Fruit fly (Drosophila melanogaster) whole organism, embryonic: ENCODE results near the gene CG12362.

Experiments
- Ada2b ChIP-seq: fragments of 200-800 bp; sonication (Bioruptor generic); IDR thresholded peaks from 2 replicates; pipeline ENCODE4 v1.3.6; 2022; ENCODE audit warnings: missing biosample characterization, missing genetic modification characterization
- CG11456 ChIP-seq: fragments of 200-800 bp; sonication (Bioruptor generic); IDR thresholded peaks from 3 replicates; pipeline ENCODE4 v1.3.6; 2022; ENCODE audit warnings: missing biosample characterization, missing genetic modification characterization
- CG14050 ChIP-seq: fragments of 200-800 bp; sonication (Bioruptor generic); IDR thresholded peaks from 3 replicates; pipeline ENCODE4 v1.3.6; 2022; ENCODE audit warnings: missing biosample characterization, missing genetic modification characterization
- CG14860 ChIP-seq: fragments of 200-800 bp; sonication (Bioruptor generic); IDR thresholded peaks from 3 replicates; pipeline ENCODE4 v1.3.6; 2022; ENCODE audit warnings: missing biosample characterization, missing genetic modification characterization; ENCODE audit not compliant: partially characterized antibody
- CG15269 ChIP-seq: fragments of 200-800 bp; sonication (Bioruptor generic); optimal IDR thresholded peaks from 2 replicates; lab custom pipeline; 2018; ENCODE audit warnings: missing biosample characterization, mild to moderate bottlenecking, missing genetic modification characterization, moderate library complexity
- CG15696 ChIP-seq: fragments of 200-800 bp; sonication (Bioruptor generic); optimal IDR thresholded peaks from 2 replicates; lab custom pipeline; 2019; ENCODE audit warnings: missing biosample characterization, mild to moderate bottlenecking, missing genetic modification characterization, moderate library complexity
- CG16863 ChIP-seq: fragments of 200-800 bp; sonication (Bioruptor generic); optimal IDR thresholded peaks from 3 replicates; lab custom pipeline; 2016; ENCODE audit warnings: missing biosample characterization, missing genetic modification characterization
- CG17385 ChIP-seq: fragments of 200-800 bp; sonication (Bioruptor generic); optimal IDR thresholded peaks from 3 replicates; lab custom pipeline; 2018; ENCODE audit warnings: missing biosample characterization, mild to moderate bottlenecking, missing genetic modification characterization
- CG18262 ChIP-seq: fragments of 200-800 bp; optimal IDR thresholded peaks from 3 replicates; lab custom pipeline; 2019; ENCODE audit warnings: missing biosample characterization, mild to moderate bottlenecking, missing genetic modification characterization, moderate library complexity
- CG31441 ChIP-seq: fragments of 200-800 bp; sonication (Bioruptor generic); IDR thresholded peaks from 2 replicates; pipeline ENCODE4 v1.3.6; 2022; ENCODE audit warnings: missing biosample characterization, missing genetic modification characterization
- CG32772 ChIP-seq: fragments of 200-800 bp; sonication (Bioruptor generic); IDR thresholded peaks from 2 replicates; pipeline ENCODE4 v1.3.6; 2022; ENCODE audit warnings: missing biosample characterization, missing genetic modification characterization
- CG33213 ChIP-seq: fragments of 200-800 bp; sonication (Bioruptor generic); optimal IDR thresholded peaks from 3 replicates; lab custom pipeline; 2016; ENCODE audit warnings: missing biosample characterization, missing genetic modification characterization
- CG4404 ChIP-seq: fragments of 200-800 bp; sonication (Bioruptor generic); IDR thresholded peaks from 2 replicates; pipeline ENCODE4 v1.3.6; 2022; ENCODE audit warnings: missing biosample characterization, missing genetic modification characterization
- CG7372 ChIP-seq: fragments of 200-800 bp; sonication (Bioruptor generic); IDR thresholded peaks from 2 replicates; pipeline ENCODE4 v1.3.6; 2022; ENCODE audit warnings: missing biosample characterization, missing genetic modification characterization
- CG7556 ChIP-seq: fragments of 200-800 bp; sonication (Bioruptor generic); optimal IDR thresholded peaks from 2 replicates; lab custom pipeline; 2017; ENCODE audit warnings: missing biosample characterization, mild to moderate bottlenecking, missing genetic modification characterization
- CG8359 ChIP-seq: fragments of 200-800 bp; sonication (Bioruptor generic); optimal IDR thresholded peaks from 2 replicates; lab custom pipeline; 2017; ENCODE audit warnings: missing biosample characterization, mild to moderate bottlenecking, missing genetic modification characterization, borderline replicate concordance
- CG8765 ChIP-seq: fragments of 200-800 bp; sonication (Bioruptor generic); IDR thresholded peaks from 2 replicates; pipeline ENCODE4 v1.3.6; 2022; ENCODE audit warnings: missing biosample characterization, missing genetic modification characterization
- CG8944 ChIP-seq: fragments of 200-800 bp; sonication (Bioruptor generic); optimal IDR thresholded peaks from 3 replicates; lab custom pipeline; 2016; ENCODE audit warnings: missing biosample characterization, missing genetic modification characterization
- CG9932 ChIP-seq: fragments of 200-800 bp; sonication (Bioruptor generic); IDR thresholded peaks from 2 replicates; pipeline ENCODE4 v1.3.6; 2022; ENCODE audit warnings: missing biosample characterization, missing genetic modification characterization
- D ChIP-seq, 2 experiments: fragments of 200-800 bp in 1 of 2; fragments of >200 bp in 1 of 2; sonication (Bioruptor generic) in 1 of 2; optimal IDR thresholded peaks; 2 replicates in 1 of 2; 3 replicates in 1 of 2; lab custom pipeline; 2017; ENCODE audit warnings: mild to moderate bottlenecking in 1 of 2, missing biosample characterization in 1 of 2, missing genetic modification characterization in 1 of 2, missing genetic modification reagents in 1 of 2
- Dip3 ChIP-seq: fragments of 200-800 bp; sonication (Bioruptor generic); optimal IDR thresholded peaks from 3 replicates; lab custom pipeline; 2016; ENCODE audit warnings: missing biosample characterization, missing genetic modification characterization
- Drgx ChIP-seq: fragments of 200-800 bp; sonication (Bioruptor generic); IDR thresholded peaks from 2 replicates; pipeline ENCODE4 v1.3.6; 2022; ENCODE audit warnings: missing biosample characterization, missing genetic modification characterization
- E2f2 ChIP-seq: fragments of 200-800 bp; sonication (Bioruptor generic); IDR thresholded peaks from 2 replicates; pipeline ENCODE4 v1.3.6; 2022; ENCODE audit warnings: missing biosample characterization, missing genetic modification characterization
- HLHmδ ChIP-seq: fragments of 200-800 bp; sonication (Bioruptor generic); optimal IDR thresholded peaks from 2 replicates; lab custom pipeline; 2018; ENCODE audit warnings: missing biosample characterization, mild to moderate bottlenecking, missing genetic modification characterization, moderate library complexity
- Hr39 ChIP-seq: fragments of >200 bp; optimal IDR thresholded peaks from 2 replicates; lab custom pipeline; 2017
- Hr78 ChIP-seq, 2 experiments: fragments of 200-800 bp in 1 of 2; fragments of >200 bp in 1 of 2; sonication (Bioruptor generic) in 1 of 2; optimal IDR thresholded peaks; 2 replicates each; lab custom pipeline; 2017 to 2019; ENCODE audit warnings: missing biosample characterization in 2 of 2, missing genetic modification characterization in 2 of 2, mild to moderate bottlenecking in 1 of 2, moderate library complexity in 1 of 2
- Hsf ChIP-seq: fragments of 200-800 bp; sonication (Bioruptor generic); optimal IDR thresholded peaks from 3 replicates; lab custom pipeline; 2016; ENCODE audit warnings: missing biosample characterization, missing genetic modification characterization
- Meics ChIP-seq: fragments of 200-800 bp; sonication (Bioruptor generic); optimal IDR thresholded peaks from 2 replicates; lab custom pipeline; 2017; ENCODE audit warnings: missing biosample characterization, mild to moderate bottlenecking, missing genetic modification characterization
- NC2α ChIP-seq: fragments of 200-800 bp; sonication (Bioruptor generic); optimal IDR thresholded peaks from 2 replicates; lab custom pipeline; 2016; ENCODE audit warnings: missing biosample characterization, missing genetic modification characterization
- Optix ChIP-seq: fragments of 200-800 bp; sonication (Bioruptor generic); IDR thresholded peaks from 3 replicates; pipeline ENCODE4 v1.3.6; 2022; ENCODE audit warnings: missing biosample characterization, missing genetic modification characterization
- Rfx ChIP-seq: fragments of 200-800 bp; sonication (Bioruptor generic); IDR thresholded peaks from 2 replicates; pipeline ENCODE4 v1.3.6; 2022; ENCODE audit warnings: missing biosample characterization, missing genetic modification characterization
- Spps ChIP-seq: fragments of 200-800 bp; sonication (Bioruptor generic); optimal IDR thresholded peaks from 2 replicates; lab custom pipeline; 2018; ENCODE audit warnings: missing biosample characterization, mild to moderate bottlenecking, missing genetic modification characterization
- ap ChIP-seq: fragments of 200-800 bp; sonication (Bioruptor generic); IDR thresholded peaks from 2 replicates; pipeline ENCODE4 v1.3.6; 2022; ENCODE audit warnings: missing biosample characterization, missing genetic modification characterization
- ase ChIP-seq: fragments of 200-800 bp; sonication (Bioruptor generic); IDR thresholded peaks from 3 replicates; pipeline ENCODE4 v1.3.6; 2022; ENCODE audit warnings: missing biosample characterization, missing genetic modification characterization
- ash1 ChIP-seq: fragments of 200-800 bp; sonication (Bioruptor generic); optimal IDR thresholded peaks from 2 replicates; lab custom pipeline; 2018; ENCODE audit warnings: missing biosample characterization, mild to moderate bottlenecking, missing genetic modification characterization
- bbx ChIP-seq: fragments of 200-800 bp; sonication (Bioruptor generic); IDR thresholded peaks from 2 replicates; pipeline ENCODE4 v1.3.6; 2022; ENCODE audit warnings: missing biosample characterization, missing genetic modification characterization; ENCODE audit not compliant: partially characterized antibody
- br ChIP-seq: fragments of >200 bp; optimal IDR thresholded peaks from 2 replicates; lab custom pipeline; 2017
- cad ChIP-seq: fragments of >200 bp; optimal IDR thresholded peaks from 2 replicates; lab custom pipeline; 2017; ENCODE audit warnings: missing biosample characterization, missing genetic modification characterization
- chinmo ChIP-seq: fragments of 200-800 bp; sonication (Bioruptor generic); IDR thresholded peaks from 4 replicates; pipeline ENCODE4 v1.3.6; 2022; ENCODE audit warnings: missing biosample characterization, missing genetic modification characterization; ENCODE audit not compliant: partially characterized antibody
- en ChIP-seq: fragments of 200-800 bp; sonication (Bioruptor generic); optimal IDR thresholded peaks from 2 replicates; lab custom pipeline; 2016; ENCODE audit warnings: missing biosample characterization, missing genetic modification characterization
- inv ChIP-seq: fragments of 200-800 bp; sonication (Bioruptor generic); IDR thresholded peaks from 2 replicates; pipeline ENCODE4 v1.3.6; 2022; ENCODE audit warnings: missing biosample characterization, missing genetic modification characterization; ENCODE audit not compliant: partially characterized antibody
- pan ChIP-seq, 4 experiments: fragments of >200 bp in 3 of 4; fragments of 200-800 bp in 1 of 4; sonication (Bioruptor generic) in 1 of 4; optimal IDR thresholded peaks in 3 of 4; IDR thresholded peaks in 1 of 4; 2 replicates each; pipeline versions ENCODE4 v1.3.6 to Lab custom; 2017 to 2022; ENCODE audit warnings: missing biosample characterization in 2 of 4, missing genetic modification characterization in 2 of 4, mixed read lengths in 1 of 4
- pnt ChIP-seq: fragments of 200-800 bp; sonication (Bioruptor generic); optimal IDR thresholded peaks from 3 replicates; lab custom pipeline; 2016; ENCODE audit warnings: missing biosample characterization, missing genetic modification characterization
- sqz ChIP-seq: fragments of 200-800 bp; sonication (Bioruptor generic); optimal IDR thresholded peaks from 3 replicates; lab custom pipeline; 2018; ENCODE audit warnings: missing biosample characterization, mild to moderate bottlenecking, missing genetic modification characterization
- ssp ChIP-seq: fragments of 200-800 bp; sonication (Bioruptor generic); IDR thresholded peaks from 2 replicates; pipeline ENCODE4 v1.3.6; 2022; ENCODE audit warnings: missing biosample characterization, missing genetic modification characterization
- stc ChIP-seq: fragments of 200-800 bp; sonication (Bioruptor generic); IDR thresholded peaks from 2 replicates; pipeline ENCODE4 v1.3.6; 2022; ENCODE audit warnings: missing biosample characterization, missing genetic modification characterization
- stwl ChIP-seq: fragments of 200-800 bp; sonication (Bioruptor generic); optimal IDR thresholded peaks from 3 replicates; lab custom pipeline; 2018; ENCODE audit warnings: missing biosample characterization, mild to moderate bottlenecking, missing genetic modification characterization, moderate library complexity
- vnd ChIP-seq: fragments of 200-800 bp; sonication (Bioruptor generic); IDR thresholded peaks from 3 replicates; pipeline ENCODE4 v1.3.6; 2022; ENCODE audit warnings: missing biosample characterization, missing genetic modification characterization; ENCODE audit not compliant: partially characterized antibody
- wdn ChIP-seq: fragments of 200-800 bp; sonication (Bioruptor generic); IDR thresholded peaks from 2 replicates; pipeline ENCODE4 v1.3.6; 2022; ENCODE audit warnings: missing biosample characterization, missing genetic modification characterization
- zen2 ChIP-seq: fragments of 200-800 bp; sonication (Bioruptor generic); IDR thresholded peaks from 3 replicates; pipeline ENCODE4 v1.3.6; 2022; ENCODE audit warnings: missing biosample characterization, missing genetic modification characterization; ENCODE audit not compliant: partially characterized antibody
- zfh1 ChIP-seq: fragments of 200-800 bp; sonication (Bioruptor generic); IDR thresholded peaks from 3 replicates; pipeline ENCODE4 v1.3.6; 2022; ENCODE audit warnings: missing biosample characterization, missing genetic modification characterization

CG12362 gene

dm6 chr3L:10428027-10428426 lies 15.4 kb downstream of the CG12362 start (continued):
- TF ChIP-seq Dip3 (GFP tag; lab: Kevin White, UChicago) (no peak), pnt (GFP tag; lab: Kevin White, UChicago) (no peak), CG33213 (GFP tag; lab: Kevin White, UChicago) (no peak), Optix (GFP tag; lab: Robert Waterston, UW) (no peak), pan (optimal IDR thresholded peaks at IDR 0.05; lab: Kevin White, UChicago) (no peak), pan (GFP tag; optimal IDR thresholded peaks at IDR 0.05 in 1 of 2, IDR thresholded peaks at IDR 0.05 in 1 of 2) (no peak), CG14050 (GFP tag; lab: Robert Waterston, UW) (0 out of 3 replicates have a peak, but pooled peaks have one; percentile 14), ash1 (GFP tag; lab: Kevin White, UChicago) (no peak), E2f2 (GFP tag; lab: Robert Waterston, UW) (no peak), stc (GFP tag; lab: Robert Waterston, UW) (0 out of 2 replicates have a peak, but pooled peaks have one; percentile 48), CG7556 (GFP tag; lab: Kevin White, UChicago) (no peak), zen2 (GFP tag; lab: Robert Waterston, UW) (no peak), Spps (peak; percentile 9), cad (GFP tag; lab: Kevin White, UChicago) (no peak), CG7372 (GFP tag; lab: Robert Waterston, UW) (no peak), Drgx (GFP tag; lab: Robert Waterston, UW) (peak; percentile 71), NC2α (GFP tag; lab: Kevin White, UChicago) (no peak), CG15269 (peak; percentile 33), zfh1 (GFP tag; lab: Robert Waterston, UW) (no peak), CG32772 (GFP tag; lab: Robert Waterston, UW) (no peak), CG18262 (peak; percentile 47), HLHmδ (GFP tag; lab: Kevin White, UChicago) (no peak), CG9932 (GFP tag; lab: Robert Waterston, UW) (no peak), Rfx (GFP tag; lab: Robert Waterston, UW) (no peak), CG31441 (GFP tag; lab: Robert Waterston, UW) (no peak; the same call in 1 of the 2 replicates), CG17385 (GFP tag; lab: Kevin White, UChicago) (no peak), CG15696 (no peak), Meics (GFP tag; lab: Kevin White, UChicago) (no peak), ase (GFP tag; lab: Robert Waterston, UW) (0 out of 3 replicates have a peak, but pooled peaks have one; percentile 20), en (GFP tag; lab: Kevin White, UChicago) (no peak), CG8359 (GFP tag; lab: Kevin White, UChicago) (no peak), bbx (GFP tag; lab: Robert Waterston, UW) (no peak), Hr39 (no peak), stwl (no peak), CG14860 (GFP tag; lab: Robert Waterston, UW) (no peak), CG11456 (no peak), vnd (GFP tag; lab: Robert Waterston, UW) (no peak), CG8944 (GFP tag; lab: Kevin White, UChicago) (no peak), Hsf (GFP tag; lab: Kevin White, UChicago) (no peak), D (optimal IDR thresholded peaks at IDR 0.05; lab: Kevin White, UChicago) (no peak), D (GFP tag; optimal IDR thresholded peaks at IDR 0.05; lab: Kevin White, UChicago) (peak; percentile 55), wdn (no peak), CG16863 (no peak), inv (GFP tag; lab: Robert Waterston, UW) (no peak), Ada2b (GFP tag; lab: Robert Waterston, UW) (peak; percentile 11; the same call in 1 of the 2 replicates), Hr78 (GFP tag; optimal IDR thresholded peaks at IDR 0.05; lab: Kevin White, UChicago) (peak in 1 of 2 experiments; percentile 71), CG8765 (GFP tag; lab: Robert Waterston, UW) (no peak), ssp (GFP tag; lab: Robert Waterston, UW) (no peak), CG4404 (GFP tag; lab: Robert Waterston, UW) (no peak), ap (GFP tag; lab: Robert Waterston, UW) (no peak), sqz (GFP tag; lab: Kevin White, UChicago) (no peak), br (no peak), chinmo (no peak)
